Fruit fly (Drosophila melanogaster) S2 (cell line): ENCODE results near the gene CG13315.

Experiments
- CG8478 ChIP-seq: fragments of >200 bp; optimal IDR thresholded peaks from 2 replicates; lab custom pipeline; 2018
- CTCF ChIP-seq, 2 experiments: fragments of >200 bp; optimal IDR thresholded peaks; 2 replicates each; lab custom pipeline; 2018

dm6 chr3L:9113582-9114282, 17.1 kb downstream of the CG13315 start:
- no peak for TF ChIP-seq CG8478 (lab: Kevin White, UChicago)
- no peak for TF ChIP-seq CTCF (optimal IDR thresholded peaks at IDR 0.05; lab: Kevin White, UChicago)
